Worm (Caenorhabditis elegans) whole organism, young adult: Measurements from ENCODE around the gene Y56A3A.30.

Source experiments
- F22D6.2 ChIP-seq: sonication (generic microtip); optimal IDR thresholded peaks from 2 replicates; lab custom pipeline; 2016; ENCODE audit warnings: mild to moderate bottlenecking, missing genetic modification characterization, missing compliant biosample characterization
- F23B12.7 ChIP-seq: sonication (generic microtip); optimal IDR thresholded peaks from 2 replicates; lab custom pipeline; 2017; ENCODE audit warnings: missing genetic modification characterization, mild to moderate bottlenecking, missing compliant biosample characterization, antibody characterized with exemption, moderate library complexity; ENCODE audit not compliant: insufficient read depth
- F52B5.7 ChIP-seq: sonication (generic microtip); optimal IDR thresholded peaks from 2 replicates; lab custom pipeline; 2016; ENCODE audit warnings: mild to moderate bottlenecking, missing genetic modification characterization, missing compliant biosample characterization
- F57C9.4 ChIP-seq: sonication (generic microtip); optimal IDR thresholded peaks from 2 replicates; lab custom pipeline; 2017; ENCODE audit warnings: mild to moderate bottlenecking, missing genetic modification characterization, missing compliant biosample characterization
- Y53F4B.3 ChIP-seq: fragments of 200-800 bp; sonication (Bioruptor generic); IDR thresholded peaks from 2 replicates; pipeline ENCODE4 v1.3.6; 2022; ENCODE audit warnings: missing genetic modification reagents, missing genetic modification characterization, missing compliant biosample characterization
- akir-1 ChIP-seq: fragments of 200-800 bp; sonication (Bioruptor generic); optimal IDR thresholded peaks from 2 replicates; lab custom pipeline; 2018; ENCODE audit warnings: mild to moderate bottlenecking, missing genetic modification characterization, moderate library complexity, missing compliant biosample characterization
- atf-7 ChIP-seq: sonication (generic microtip); optimal IDR thresholded peaks from 2 replicates; lab custom pipeline; 2017; ENCODE audit warnings: mild to moderate bottlenecking, missing genetic modification characterization, missing compliant biosample characterization
- ccch-3 ChIP-seq: fragments of 200-800 bp; sonication (Bioruptor generic); optimal IDR thresholded peaks from 2 replicates; lab custom pipeline; 2018; ENCODE audit warnings: mild to moderate bottlenecking, missing genetic modification characterization, missing compliant biosample characterization
- cebp-2 ChIP-seq: fragments of 200-800 bp; sonication (Bioruptor generic); IDR thresholded peaks from 2 replicates; pipeline ENCODE4 v1.3.6; 2022; ENCODE audit warnings: missing genetic modification characterization, missing compliant biosample characterization
- ceh-27 ChIP-seq: fragments of 200-800 bp; sonication (Bioruptor generic); optimal IDR thresholded peaks from 2 replicates; lab custom pipeline; 2018; ENCODE audit warnings: mild to moderate bottlenecking, missing genetic modification characterization, moderate library complexity, missing compliant biosample characterization
- ceh-40 ChIP-seq: fragments of 200-800 bp; sonication (Bioruptor generic); IDR thresholded peaks from 2 replicates; pipeline ENCODE4 v1.3.6; 2022; ENCODE audit warnings: missing genetic modification characterization, missing compliant biosample characterization
- ceh-79 ChIP-seq: sonication (generic microtip); optimal IDR thresholded peaks from 2 replicates; lab custom pipeline; 2017; ENCODE audit warnings: mild to moderate bottlenecking, missing genetic modification characterization, missing compliant biosample characterization
- dpff-1 ChIP-seq: sonication (generic microtip); optimal IDR thresholded peaks from 2 replicates; lab custom pipeline; 2017; ENCODE audit warnings: mild to moderate bottlenecking, missing genetic modification characterization, missing compliant biosample characterization
- efl-1 ChIP-seq: fragments of 150-350 bp; optimal IDR thresholded peaks from 2 replicates; lab custom pipeline; 2014; ENCODE audit warnings: missing biosample characterization, missing genetic modification reagents, missing genetic modification characterization
- ekl-4 ChIP-seq: fragments of 200-800 bp; sonication (Bioruptor generic); IDR thresholded peaks from 2 replicates; pipeline ENCODE4 v1.3.6; 2022; ENCODE audit warnings: missing genetic modification reagents, missing genetic modification characterization, missing compliant biosample characterization
- gei-17 ChIP-seq: fragments of 200-800 bp; sonication (Bioruptor generic); optimal IDR thresholded peaks from 2 replicates; lab custom pipeline; 2018; ENCODE audit warnings: mild to moderate bottlenecking, missing genetic modification characterization, missing compliant biosample characterization
- hmg-1.2 ChIP-seq: fragments of 200-800 bp; sonication (Bioruptor generic); IDR thresholded peaks from 2 replicates; pipeline ENCODE4 v1.3.6; 2022; ENCODE audit warnings: missing genetic modification reagents, missing genetic modification characterization, missing compliant biosample characterization
- hrde-1 ChIP-seq: sonication (generic microtip); optimal IDR thresholded peaks from 2 replicates; lab custom pipeline; 2016; ENCODE audit warnings: missing genetic modification characterization, mild to moderate bottlenecking, missing compliant biosample characterization, moderate library complexity, missing genotype, missing genetic modification reagents, borderline replicate concordance
- let-526 ChIP-seq: fragments of 200-800 bp; sonication (Bioruptor generic); IDR thresholded peaks from 2 replicates; pipeline ENCODE4 v1.3.6; 2022; ENCODE audit warnings: missing genetic modification reagents, missing genetic modification characterization, missing compliant biosample characterization
- lsl-1 ChIP-seq: fragments of 200-800 bp; sonication (Bioruptor generic); optimal IDR thresholded peaks from 2 replicates; lab custom pipeline; 2018; ENCODE audit warnings: mild to moderate bottlenecking, missing genetic modification characterization, moderate library complexity, missing compliant biosample characterization
- lsy-27 ChIP-seq: sonication (generic microtip); optimal IDR thresholded peaks from 2 replicates; lab custom pipeline; 2017; ENCODE audit warnings: missing genetic modification characterization, mild to moderate bottlenecking, missing compliant biosample characterization, antibody characterized with exemption, missing genotype, borderline replicate concordance; ENCODE audit not compliant: insufficient read depth
- mel-28 ChIP-seq: sonication (generic microtip); optimal IDR thresholded peaks from 2 replicates; lab custom pipeline; 2016; ENCODE audit warnings: borderline replicate concordance, mild to moderate bottlenecking, missing genetic modification characterization, missing compliant biosample characterization
- mes-4 ChIP-seq: sonication (generic microtip); optimal IDR thresholded peaks from 2 replicates; lab custom pipeline; 2016; ENCODE audit warnings: missing genotype, missing genetic modification characterization, missing compliant biosample characterization
- mxl-1 ChIP-seq: sonication (generic microtip); optimal IDR thresholded peaks from 2 replicates; lab custom pipeline; 2016; ENCODE audit warnings: missing genetic modification characterization, missing compliant biosample characterization
- rcor-1 ChIP-seq: fragments of 200-800 bp; sonication (Bioruptor generic); IDR thresholded peaks from 2 replicates; pipeline ENCODE4 v1.3.6; 2022; ENCODE audit warnings: missing genetic modification reagents, missing genetic modification characterization, missing compliant biosample characterization
- rec-8 ChIP-seq, 2 experiments: sonication (generic microtip); optimal IDR thresholded peaks; 2 replicates each; lab custom pipeline; 2016; ENCODE audit warnings: mild to moderate bottlenecking in 2 of 2, missing genetic modification characterization in 2 of 2, missing genetic modification reagents in 2 of 2, missing genotype in 2 of 2, missing biosample characterization in 1 of 2, missing compliant biosample characterization in 1 of 2, moderate library complexity in 1 of 2
- sea-2 ChIP-seq: fragments of 200-800 bp; sonication (Bioruptor generic); IDR thresholded peaks from 2 replicates; pipeline ENCODE4 v1.3.6; 2022; ENCODE audit warnings: missing genetic modification characterization, missing compliant biosample characterization
- snpc-1.3 ChIP-seq: sonication (generic microtip); optimal IDR thresholded peaks from 2 replicates; lab custom pipeline; 2017; ENCODE audit warnings: missing genetic modification characterization, mild to moderate bottlenecking, missing compliant biosample characterization, antibody characterized with exemption, moderate library complexity, missing genotype, missing genetic modification reagents; ENCODE audit not compliant: insufficient read depth
- snpc-3.4 ChIP-seq: sonication (generic microtip); optimal IDR thresholded peaks from 2 replicates; lab custom pipeline; 2017; ENCODE audit warnings: missing genetic modification characterization, mild to moderate bottlenecking, missing compliant biosample characterization, antibody characterized with exemption, moderate library complexity, missing genotype, missing genetic modification reagents
- tbp1 ChIP-seq: fragments of 200-800 bp; sonication (Bioruptor generic); optimal IDR thresholded peaks from 2 replicates; lab custom pipeline; 2018; ENCODE audit warnings: mild to moderate bottlenecking, missing genetic modification characterization, missing compliant biosample characterization
- tbx-9 ChIP-seq: sonication (generic microtip); optimal IDR thresholded peaks from 2 replicates; lab custom pipeline; 2016; ENCODE audit warnings: borderline replicate concordance, missing genetic modification characterization, inconsistent platforms, missing compliant biosample characterization
- xnd-1 ChIP-seq: sonication (generic microtip); optimal IDR thresholded peaks from 2 replicates; lab custom pipeline; 2016; ENCODE audit warnings: missing genotype, missing genetic modification reagents, missing genetic modification characterization, missing compliant biosample characterization
- zfh-2 ChIP-seq: fragments of 200-800 bp; sonication (Bioruptor generic); conservative IDR thresholded peaks from 2 replicates; pipeline ENCODE4 v1.3.6; 2022; ENCODE audit warnings: missing genetic modification reagents, missing genetic modification characterization, missing compliant biosample characterization
- ztf-25 ChIP-seq: fragments of 200-800 bp; sonication (Bioruptor generic); IDR thresholded peaks from 2 replicates; pipeline ENCODE4 v1.3.6; 2022; ENCODE audit warnings: missing genetic modification reagents, missing genetic modification characterization, missing compliant biosample characterization

Y56A3A.30 gene

DNA sequence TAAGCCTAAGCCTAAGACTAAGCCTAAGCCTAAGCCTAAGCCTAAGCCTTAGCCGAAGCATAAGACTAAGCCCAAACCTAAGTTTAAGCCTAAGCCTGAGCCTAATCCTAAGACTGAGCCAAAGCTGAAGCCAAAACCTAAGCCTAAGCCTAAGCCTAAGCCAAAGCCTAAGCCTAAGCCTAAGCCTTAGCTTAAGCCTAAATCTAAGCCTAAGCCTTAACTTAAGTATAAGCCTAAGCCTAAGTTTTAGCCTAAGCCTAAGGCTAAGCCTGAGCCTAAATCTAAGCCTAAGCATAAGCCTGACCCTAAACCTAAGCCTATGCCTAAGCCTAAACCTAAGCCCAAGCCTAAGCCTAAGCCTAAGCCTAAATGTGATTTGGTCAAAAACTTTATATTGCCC is 36.3 kb upstream of the Y56A3A.30 start:
- TF ChIP-seq rcor-1 (GFP tag; lab: Robert Waterston, UW) (no peak), gei-17 (GFP tag; lab: Kevin White, UChicago) (no peak), mxl-1 (tag; lab: Kevin White, UChicago) (no peak), F22D6.2 (no peak), Y53F4B.3 (no peak), dpff-1 (tag; lab: Kevin White, UChicago) (no peak), let-526 (GFP tag; lab: Robert Waterston, UW) (no peak), tbp1 (GFP tag; lab: Kevin White, UChicago) (no peak), mes-4 (no peak), efl-1 (GFP tag; lab: Kevin White, UChicago) (no peak), akir-1 (GFP tag; lab: Kevin White, UChicago) (no peak), lsy-27 (tag; lab: Kevin White, UChicago) (no peak), ceh-40 (GFP tag; lab: Robert Waterston, UW) (no peak), ceh-79 (tag; lab: Kevin White, UChicago) (no peak), rec-8 (tag; optimal IDR thresholded peaks at IDR 0.05; lab: Kevin White, UChicago) (no peak), F57C9.4 (tag; lab: Kevin White, UChicago) (no peak)

DNA sequence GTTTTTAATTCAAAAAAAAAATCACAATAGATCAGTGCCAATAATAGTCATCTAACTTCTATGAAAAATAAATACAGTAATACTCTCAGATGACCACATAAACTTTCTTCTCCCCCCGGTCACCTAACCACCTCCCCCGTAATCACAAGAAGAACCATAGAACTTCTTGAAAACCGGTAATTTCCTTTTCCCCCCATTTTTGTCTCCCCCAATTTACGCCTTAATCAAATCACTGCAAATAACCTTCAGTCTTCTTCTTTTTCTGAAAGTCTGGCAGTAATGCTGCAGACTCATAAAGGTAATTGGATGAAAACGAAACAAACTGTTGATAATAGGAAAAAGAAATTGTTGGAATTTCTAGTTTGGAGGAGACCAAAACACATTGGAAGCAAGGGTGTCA is 35.6 kb upstream of the Y56A3A.30 start:
- TF ChIP-seq snpc-1.3 (tag; lab: Kevin White, UChicago) (no peak), F23B12.7 (tag; lab: Kevin White, UChicago) (no peak), atf-7 (tag; lab: Kevin White, UChicago) (no peak), ekl-4 (GFP tag; lab: Robert Waterston, UW) (no peak), xnd-1 (tag; lab: Kevin White, UChicago) (no peak), cebp-2 (GFP tag; lab: Robert Waterston, UW) (no peak), ccch-3 (GFP tag; lab: Kevin White, UChicago) (no peak)

DNA sequence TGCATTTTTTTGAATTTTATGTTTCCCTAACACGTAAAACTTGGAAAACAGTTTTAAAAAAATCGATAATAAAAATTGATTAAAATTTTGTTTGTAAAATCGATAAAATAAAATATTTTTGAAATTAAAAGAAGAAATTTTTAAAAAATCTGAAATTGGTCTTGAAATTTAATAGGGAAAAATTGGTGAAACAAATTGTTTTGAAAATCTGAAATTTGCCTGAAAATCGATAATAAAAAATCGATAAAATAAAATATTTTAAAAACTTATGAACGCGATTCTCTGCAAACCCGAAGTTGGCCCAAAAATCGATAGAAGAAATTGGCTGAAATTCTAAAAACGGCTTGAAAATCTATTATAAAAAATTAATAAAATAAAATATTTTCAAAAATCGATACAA is 34.9 kb upstream of the Y56A3A.30 start:
- TF ChIP-seq mel-28 (tag; lab: Kevin White, UChicago) (no peak), sea-2 (no peak), tbx-9 (tag; lab: Kevin White, UChicago) (no peak), hrde-1 (tag; lab: Kevin White, UChicago) (no peak), F52B5.7 (tag; lab: Kevin White, UChicago) (no peak)

DNA sequence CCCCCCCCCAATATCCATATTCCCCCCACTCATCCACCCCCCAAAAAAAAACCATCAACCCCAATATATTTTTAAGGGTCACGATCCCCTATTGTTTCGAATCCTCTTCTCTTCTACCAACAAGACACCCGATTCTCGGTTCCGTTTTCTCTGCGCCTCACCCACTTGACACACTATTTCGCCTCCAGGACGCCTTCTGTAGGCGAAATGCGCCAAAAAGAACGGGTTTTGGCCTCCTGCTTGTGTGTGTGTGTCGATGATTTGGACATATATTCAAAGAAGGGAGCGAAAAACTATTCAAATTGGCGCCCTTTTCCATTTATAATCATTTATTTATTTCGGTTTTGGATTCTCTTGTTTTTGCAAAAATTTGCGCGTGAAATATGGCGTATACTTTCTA is 34.2 kb upstream of the Y56A3A.30 start:
- no peak for TF ChIP-seq lsl-1 (GFP tag; lab: Kevin White, UChicago)
- peak; percentile 39 for TF ChIP-seq ceh-27 (GFP tag; lab: Kevin White, UChicago)
- no peak for TF ChIP-seq ztf-25 (GFP tag; lab: Robert Waterston, UW)
- TF ChIP-seq snpc-3.4 (tag; lab: Kevin White, UChicago): no peak
- TF ChIP-seq zfh-2 (GFP tag; lab: Robert Waterston, UW): no peak
- peak; percentile 84 for TF ChIP-seq hmg-1.2 (GFP tag; lab: Robert Waterston, UW)
